Worm (Caenorhabditis elegans): Measurements from ENCODE around the gene epg-3.

DNA sequence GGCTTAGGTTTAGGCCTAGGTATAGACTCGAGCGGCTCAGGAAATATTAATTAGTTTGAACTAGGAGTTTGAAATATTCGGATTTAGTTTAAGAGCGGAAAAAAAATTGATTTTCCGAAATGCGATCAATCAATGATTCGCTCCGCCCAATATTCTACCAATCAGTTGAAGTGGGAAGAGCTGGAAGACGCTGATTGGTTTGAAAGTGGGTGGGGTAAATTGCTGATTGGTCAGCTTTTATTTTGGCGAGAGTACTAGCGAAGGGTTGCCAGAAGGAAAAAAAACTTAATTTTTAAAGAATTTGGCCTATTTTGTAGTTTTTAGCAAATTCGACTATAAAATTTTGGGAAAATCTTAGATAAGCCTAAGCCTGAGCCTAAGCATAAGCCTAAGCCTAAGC, 9.5 kb downstream of the epg-3 start:
- no peak for TF ChIP-seq flt-1 (GFP tag; IDR thresholded peaks at IDR 0.05)
- TF ChIP-seq ref-1 (GFP tag; conservative IDR thresholded peaks at IDR 0.05) = no peak
- no peak for TF ChIP-seq med-1 (GFP tag; optimal IDR thresholded peaks at IDR 0.05; ENCODE audit: insufficient read depth)
- TF ChIP-seq ztf-29 (GFP tag; IDR thresholded peaks at IDR 0.05) = no peak
- TF ChIP-seq ztf-23 (GFP tag; IDR thresholded peaks at IDR 0.05) = no peak

All from whole organism, midembryonic.